Worm (Caenorhabditis elegans) whole organism, young adult: ENCODE data around the gene R02F11.9.

Experiments
- B0035.1 ChIP-seq: sonication (generic microtip); optimal IDR thresholded peaks from 2 replicates; lab custom pipeline; 2016; ENCODE audit warnings: missing genetic modification characterization, mild to moderate bottlenecking, missing compliant biosample characterization, missing genotype, missing genetic modification reagents
- F33H1.4 ChIP-seq: fragments of 200-800 bp; sonication (Bioruptor generic); IDR thresholded peaks from 2 replicates; pipeline ENCODE4 v1.3.6; 2022; ENCODE audit warnings: missing genetic modification reagents, missing genetic modification characterization, missing compliant biosample characterization
- F39B2.1 ChIP-seq: fragments of 200-800 bp; sonication (Bioruptor generic); IDR thresholded peaks from 2 replicates; pipeline ENCODE4 v1.3.6; 2022; ENCODE audit warnings: missing genetic modification reagents, missing genetic modification characterization, missing compliant biosample characterization
- F49E8.2 ChIP-seq: sonication (generic microtip); optimal IDR thresholded peaks from 3 replicates; lab custom pipeline; 2017; ENCODE audit warnings: missing genetic modification characterization, mild to moderate bottlenecking, missing compliant biosample characterization, antibody characterized with exemption, moderate library complexity; ENCODE audit not compliant: insufficient read depth
- F55B11.4 ChIP-seq: sonication (generic microtip); optimal IDR thresholded peaks from 2 replicates; lab custom pipeline; 2016; ENCODE audit warnings: missing compliant biosample characterization, missing genetic modification characterization, borderline replicate concordance; ENCODE audit not compliant: insufficient read depth
- F57A8.1 ChIP-seq: fragments of 200-800 bp; sonication (Bioruptor generic); optimal IDR thresholded peaks from 2 replicates; lab custom pipeline; 2018; ENCODE audit warnings: mild to moderate bottlenecking, missing genetic modification characterization, moderate library complexity, missing compliant biosample characterization
- F57C9.4 ChIP-seq: sonication (generic microtip); optimal IDR thresholded peaks from 2 replicates; lab custom pipeline; 2017; ENCODE audit warnings: mild to moderate bottlenecking, missing genetic modification characterization, missing compliant biosample characterization
- T26A5.8 ChIP-seq: sonication (generic microtip); optimal IDR thresholded peaks from 2 replicates; lab custom pipeline; 2016; ENCODE audit warnings: missing genetic modification characterization, missing compliant biosample characterization
- Y53F4B.3 ChIP-seq: fragments of 200-800 bp; sonication (Bioruptor generic); IDR thresholded peaks from 2 replicates; pipeline ENCODE4 v1.3.6; 2022; ENCODE audit warnings: missing genetic modification reagents, missing genetic modification characterization, missing compliant biosample characterization
- Y53G8AR.9 ChIP-seq: fragments of 200-800 bp; sonication (Bioruptor generic); conservative IDR thresholded peaks from 2 replicates; pipeline ENCODE4 v1.3.6; 2022; ENCODE audit warnings: missing genetic modification reagents, missing genetic modification characterization, missing compliant biosample characterization
- Y67H2A.10 ChIP-seq: fragments of 200-800 bp; sonication (Bioruptor generic); conservative IDR thresholded peaks from 2 replicates; pipeline ENCODE4 v1.3.6; 2022; ENCODE audit warnings: missing genetic modification reagents, missing genetic modification characterization, missing compliant biosample characterization
- Y95B8A.8 ChIP-seq: fragments of 200-800 bp; sonication (Bioruptor generic); IDR thresholded peaks from 2 replicates; pipeline ENCODE4 v1.3.6; 2022; ENCODE audit warnings: missing genetic modification reagents, missing genetic modification characterization, missing compliant biosample characterization
- akir-1 ChIP-seq: fragments of 200-800 bp; sonication (Bioruptor generic); optimal IDR thresholded peaks from 2 replicates; lab custom pipeline; 2018; ENCODE audit warnings: mild to moderate bottlenecking, missing genetic modification characterization, moderate library complexity, missing compliant biosample characterization
- ama-1 ChIP-seq, 3 experiments: fragments of 150-350 bp in 1 of 3; sonication (generic microtip) in 2 of 3; optimal IDR thresholded peaks; 2 replicates each; lab custom pipeline; 2014 to 2018; ENCODE audit warnings: missing biosample characterization in 2 of 3, missing genetic modification characterization in 2 of 3, missing genetic modification reagents in 2 of 3
- athp-1 ChIP-seq: sonication (generic microtip); optimal IDR thresholded peaks from 2 replicates; lab custom pipeline; 2017; ENCODE audit warnings: mild to moderate bottlenecking, missing genetic modification characterization, missing compliant biosample characterization
- attf-6 ChIP-seq: fragments of 200-800 bp; sonication (Bioruptor generic); IDR thresholded peaks from 2 replicates; pipeline ENCODE4 v1.3.6; 2022; ENCODE audit warnings: missing genetic modification reagents, missing genetic modification characterization, missing compliant biosample characterization
- bed-1 ChIP-seq: fragments of 200-800 bp; sonication (Bioruptor generic); IDR thresholded peaks from 2 replicates; pipeline ENCODE4 v1.3.6; 2022; ENCODE audit warnings: missing genetic modification reagents, missing genetic modification characterization, missing compliant biosample characterization
- ccch-3 ChIP-seq: fragments of 200-800 bp; sonication (Bioruptor generic); optimal IDR thresholded peaks from 2 replicates; lab custom pipeline; 2018; ENCODE audit warnings: mild to moderate bottlenecking, missing genetic modification characterization, missing compliant biosample characterization
- cebp-1 ChIP-seq, 2 experiments: fragments of 200-800 bp in 1 of 2; sonication (Bioruptor generic) in 1 of 2; sonication (generic microtip) in 1 of 2; IDR thresholded peaks in 1 of 2; optimal IDR thresholded peaks in 1 of 2; 2 replicates each; pipeline versions ENCODE4 v1.3.6 to Lab custom; 2017 to 2022; ENCODE audit warnings: missing compliant biosample characterization in 2 of 2, missing genetic modification characterization in 2 of 2, mild to moderate bottlenecking in 1 of 2, missing genetic modification reagents in 1 of 2, moderate library complexity in 1 of 2
- ceh-100 ChIP-seq: fragments of 200-800 bp; sonication (Bioruptor generic); IDR thresholded peaks from 2 replicates; pipeline ENCODE4 v1.3.6; 2022; ENCODE audit warnings: missing genetic modification reagents, missing genetic modification characterization, missing compliant biosample characterization
- dox-1 ChIP-seq: fragments of 200-800 bp; sonication (Bioruptor generic); IDR thresholded peaks from 2 replicates; pipeline ENCODE4 v1.3.6; 2022; ENCODE audit warnings: missing genetic modification reagents, missing genetic modification characterization, missing compliant biosample characterization
- egrh-3 ChIP-seq: fragments of 200-800 bp; sonication (Bioruptor generic); IDR thresholded peaks from 2 replicates; pipeline ENCODE4 v1.3.6; 2022; ENCODE audit warnings: missing genetic modification reagents, missing genetic modification characterization, missing compliant biosample characterization
- ekl-4 ChIP-seq: fragments of 200-800 bp; sonication (Bioruptor generic); IDR thresholded peaks from 2 replicates; pipeline ENCODE4 v1.3.6; 2022; ENCODE audit warnings: missing genetic modification reagents, missing genetic modification characterization, missing compliant biosample characterization
- fkh-3 ChIP-seq: sonication (generic microtip); optimal IDR thresholded peaks from 2 replicates; lab custom pipeline; 2016; ENCODE audit warnings: mild to moderate bottlenecking, missing genetic modification characterization, missing compliant biosample characterization
- gei-17 ChIP-seq: fragments of 200-800 bp; sonication (Bioruptor generic); optimal IDR thresholded peaks from 2 replicates; lab custom pipeline; 2018; ENCODE audit warnings: mild to moderate bottlenecking, missing genetic modification characterization, missing compliant biosample characterization
- him-1 ChIP-seq: sonication (generic microtip); optimal IDR thresholded peaks from 2 replicates; lab custom pipeline; 2016; ENCODE audit warnings: missing genotype, missing genetic modification reagents, missing genetic modification characterization, missing compliant biosample characterization
- hmg-1.2 ChIP-seq: fragments of 200-800 bp; sonication (Bioruptor generic); IDR thresholded peaks from 2 replicates; pipeline ENCODE4 v1.3.6; 2022; ENCODE audit warnings: missing genetic modification reagents, missing genetic modification characterization, missing compliant biosample characterization
- hmg-20 ChIP-seq: fragments of 200-800 bp; sonication (Bioruptor generic); IDR thresholded peaks from 2 replicates; pipeline ENCODE4 v1.3.6; 2022; ENCODE audit warnings: missing genetic modification reagents, missing genetic modification characterization, missing compliant biosample characterization
- hsf-1 ChIP-seq: fragments of 200-800 bp; sonication (Bioruptor generic); IDR thresholded peaks from 2 replicates; pipeline ENCODE4 v1.3.6; 2022; ENCODE audit warnings: missing genetic modification reagents, missing genetic modification characterization, missing compliant biosample characterization
- lin-26 ChIP-seq: fragments of 200-800 bp; sonication (Bioruptor generic); IDR thresholded peaks from 2 replicates; pipeline ENCODE4 v1.3.6; 2022; ENCODE audit warnings: missing genetic modification reagents, missing genetic modification characterization, missing compliant biosample characterization
- lin-40 ChIP-seq: sonication (generic microtip); optimal IDR thresholded peaks from 2 replicates; lab custom pipeline; 2016; ENCODE audit warnings: missing genetic modification characterization, mild to moderate bottlenecking, missing compliant biosample characterization, missing genotype, missing genetic modification reagents
- lin-54 ChIP-seq: fragments of 200-800 bp; sonication (Bioruptor generic); optimal IDR thresholded peaks from 2 replicates; lab custom pipeline; 2018; ENCODE audit warnings: mild to moderate bottlenecking, missing genetic modification characterization, missing compliant biosample characterization
- madf-3 ChIP-seq: fragments of 200-800 bp; sonication (Bioruptor generic); IDR thresholded peaks from 2 replicates; pipeline ENCODE4 v1.3.6; 2022; ENCODE audit warnings: missing genetic modification reagents, missing genetic modification characterization, missing compliant biosample characterization
- madf-6 ChIP-seq: fragments of 200-800 bp; sonication (Bioruptor generic); IDR thresholded peaks from 2 replicates; pipeline ENCODE4 v1.3.6; 2022; ENCODE audit warnings: missing genetic modification reagents, missing genetic modification characterization, missing compliant biosample characterization
- mcd-1 ChIP-seq: fragments of 200-800 bp; sonication (Bioruptor generic); IDR thresholded peaks from 2 replicates; pipeline ENCODE4 v1.3.6; 2022; ENCODE audit warnings: missing genetic modification reagents, missing genetic modification characterization, missing compliant biosample characterization
- nhr-27 ChIP-seq: fragments of 200-800 bp; sonication (Bioruptor generic); optimal IDR thresholded peaks from 2 replicates; lab custom pipeline; 2018; ENCODE audit warnings: mild to moderate bottlenecking, missing genetic modification characterization, moderate library complexity, missing compliant biosample characterization
- nhr-80 ChIP-seq: sonication (generic microtip); optimal IDR thresholded peaks from 2 replicates; lab custom pipeline; 2016; ENCODE audit warnings: missing genetic modification characterization, missing compliant biosample characterization
- rcor-1 ChIP-seq: fragments of 200-800 bp; sonication (Bioruptor generic); IDR thresholded peaks from 2 replicates; pipeline ENCODE4 v1.3.6; 2022; ENCODE audit warnings: missing genetic modification reagents, missing genetic modification characterization, missing compliant biosample characterization
- rec-8 ChIP-seq, 2 experiments: sonication (generic microtip); optimal IDR thresholded peaks; 2 replicates each; lab custom pipeline; 2016; ENCODE audit warnings: mild to moderate bottlenecking in 2 of 2, missing genetic modification characterization in 2 of 2, missing genetic modification reagents in 2 of 2, missing genotype in 2 of 2, missing biosample characterization in 1 of 2, missing compliant biosample characterization in 1 of 2, moderate library complexity in 1 of 2
- ztf-18 ChIP-seq: sonication (generic microtip); optimal IDR thresholded peaks from 2 replicates; lab custom pipeline; 2016; ENCODE audit warnings: missing genotype, mild to moderate bottlenecking, missing genetic modification characterization, missing compliant biosample characterization
- ztf-3 ChIP-seq: fragments of 200-800 bp; sonication (Bioruptor generic); optimal IDR thresholded peaks from 2 replicates; lab custom pipeline; 2018; ENCODE audit warnings: mild to moderate bottlenecking, missing genetic modification characterization, missing compliant biosample characterization

Gene R02F11.9

ce11 chrV:4755308-4756029 is 31.8 kb upstream of the R02F11.9 start, which contains the start of gene pgl-3 (continued):
- TF ChIP-seq madf-3 (GFP tag; lab: Robert Waterston, UW) (peak; percentile 77; the same call in 1 of the 2 replicates), dox-1 (GFP tag; lab: Robert Waterston, UW) (no peak), Y67H2A.10 (GFP tag; lab: Robert Waterston, UW) (no peak), cebp-1 (GFP tag; IDR thresholded peaks at IDR 0.05; lab: Robert Waterston, UW) (no peak), cebp-1 (tag; optimal IDR thresholded peaks at IDR 0.05; lab: Kevin White, UChicago) (peak; percentile 31), lin-26 (peak; percentile 60; the same call in 1 of the 2 replicates), hmg-1.2 (GFP tag; lab: Robert Waterston, UW) (peak; percentile 34), ztf-3 (GFP tag; lab: Kevin White, UChicago) (no peak), hsf-1 (GFP tag; lab: Robert Waterston, UW) (peak; percentile 83)

- TF ChIP-seq ztf-18 (tag; lab: Kevin White, UChicago) (no peak), lin-54 (GFP tag; lab: Kevin White, UChicago) (no peak), athp-1 (no peak), B0035.1 (no peak), ekl-4 (GFP tag; lab: Robert Waterston, UW) (no peak), lin-40 (tag; lab: Kevin White, UChicago) (no peak), egrh-3 (GFP tag; lab: Robert Waterston, UW) (peak; percentile 39; the same call in 1 of the 2 replicates), F49E8.2 (tag; lab: Kevin White, UChicago) (no peak), Y53G8AR.9 (0 out of 2 replicates have a peak, but pooled peaks have one; percentile 56), fkh-3 (tag; lab: Kevin White, UChicago) (no peak), gei-17 (no peak), hmg-20 (0 out of 2 replicates have a peak, but pooled peaks have one; percentile 14), ceh-100 (no peak)
Measured at ce11 chrV:4758019-4758418, 29.2 kb upstream of the R02F11.9 start.

- TF ChIP-seq rcor-1 (GFP tag; lab: Robert Waterston, UW) (peak; percentile 46; the same call in 1 of the 2 replicates), F39B2.1 (GFP tag; lab: Robert Waterston, UW) (peak; percentile 76; the same call in 1 of the 2 replicates), ccch-3 (GFP tag; lab: Kevin White, UChicago) (no peak), F55B11.4 (tag; lab: Kevin White, UChicago) (no peak), madf-3 (GFP tag; lab: Robert Waterston, UW) (peak; percentile 78; the same call in 1 of the 2 replicates), F33H1.4 (GFP tag; lab: Robert Waterston, UW) (0 out of 2 replicates have a peak, but pooled peaks have one; percentile 21), attf-6 (GFP tag; lab: Robert Waterston, UW) (peak; percentile 47; the same call in 1 of the 2 replicates), T26A5.8 (tag; lab: Kevin White, UChicago) (peak; percentile 2), F49E8.2 (tag; lab: Kevin White, UChicago) (peak; percentile 15), nhr-27 (tag; lab: Kevin White, UChicago) (no peak), hmg-1.2 (GFP tag; lab: Robert Waterston, UW) (peak; percentile 14; the same call in 1 of the 2 replicates), B0035.1 (no peak), mcd-1 (GFP tag; lab: Robert Waterston, UW) (no peak), madf-6 (GFP tag; lab: Robert Waterston, UW) (peak; percentile 63), F57C9.4 (tag; lab: Kevin White, UChicago) (no peak), Y53G8AR.9 (peak; percentile 79), ztf-18 (tag; lab: Kevin White, UChicago) (no peak), Y95B8A.8 (GFP tag; lab: Robert Waterston, UW) (0 out of 2 replicates have a peak, but pooled peaks have one; percentile 39), nhr-80 (tag; lab: Kevin White, UChicago) (no peak), him-1 (tag; lab: Kevin White, UChicago) (peak; percentile 21), ama-1 (optimal IDR thresholded peaks at IDR 0.05; lab: Kevin White, UChicago) (no peak), ama-1 (GFP tag; optimal IDR thresholded peaks at IDR 0.05; lab: Kevin White, UChicago) (peak in 1 of 2 experiments; percentile 37), F57A8.1 (GFP tag; lab: Kevin White, UChicago) (no peak), hsf-1 (GFP tag; lab: Robert Waterston, UW) (peak; percentile 74), bed-1 (no peak), ekl-4 (GFP tag; lab: Robert Waterston, UW) (peak; percentile 52; the same call in 1 of the 2 replicates), rec-8 (tag; optimal IDR thresholded peaks at IDR 0.05; lab: Kevin White, UChicago) (no peak), akir-1 (GFP tag; lab: Kevin White, UChicago) (no peak), Y53F4B.3 (no peak)
Measured at ce11 chrV:4758540-4758939, 28.7 kb upstream of the R02F11.9 start.
